Worm (Caenorhabditis elegans) whole organism, midembryonic: ENCODE measurements around the gene K03H9.3.

ENCODE experiments used
- T22C8.4 ChIP-seq: fragments of 200-800 bp; sonication (Bioruptor generic); IDR thresholded peaks from 2 replicates; pipeline ENCODE4 v1.3.6; 2022; ENCODE audit warnings: missing genetic modification characterization, missing compliant biosample characterization
- klf-2 ChIP-seq: fragments of 200-800 bp; sonication (Bioruptor generic); conservative IDR thresholded peaks from 2 replicates; pipeline ENCODE4 v1.3.6; 2022; ENCODE audit warnings: missing genetic modification reagents, missing genetic modification characterization, missing compliant biosample characterization
- med-1 ChIP-seq: sonication (generic microtip); optimal IDR thresholded peaks from 2 replicates; lab custom pipeline; 2017; ENCODE audit warnings: missing genetic modification characterization, mild to moderate bottlenecking, missing compliant biosample characterization, antibody characterized with exemption, missing genetic modification reagents; ENCODE audit not compliant: insufficient read depth
- ztf-23 ChIP-seq: fragments of 200-800 bp; sonication (Bioruptor generic); IDR thresholded peaks from 2 replicates; pipeline ENCODE4 v1.3.6; 2022; ENCODE audit warnings: missing genetic modification reagents, missing genetic modification characterization, missing compliant biosample characterization
- ztf-29 ChIP-seq: fragments of 200-800 bp; sonication (Bioruptor generic); IDR thresholded peaks from 2 replicates; pipeline ENCODE4 v1.3.6; 2022; ENCODE audit warnings: missing genetic modification reagents, missing genetic modification characterization, missing compliant biosample characterization

- TF ChIP-seq ztf-29 (no peak), med-1 (GFP tag; lab: Kevin White, UChicago) (no peak), T22C8.4 (GFP tag; lab: Robert Waterston, UW) (no peak), klf-2 (GFP tag; lab: Robert Waterston, UW) (no peak), ztf-23 (GFP tag; lab: Robert Waterston, UW) (no peak)
These were observed 49.6 kb upstream of the K03H9.3 start for ce11 chrII:6373361-6373760.
